Worm (Caenorhabditis elegans) whole organism, mixed stage, embryonic: Measurements from ENCODE around the gene srw-20.

Source experiments
- M03D4.4 ChIP-seq: sonication (generic microtip); optimal IDR thresholded peaks from 2 replicates; lab custom pipeline; 2017; ENCODE audit warnings: mild to moderate bottlenecking, missing genetic modification characterization, missing compliant biosample characterization
- bed-3 ChIP-seq: fragments of 200-800 bp; sonication (Bioruptor generic); optimal IDR thresholded peaks from 3 replicates; lab custom pipeline; 2018; ENCODE audit warnings: mild to moderate bottlenecking, missing genetic modification characterization, moderate library complexity, missing compliant biosample characterization
- blmp-1 ChIP-seq: fragments of 150-350 bp; optimal IDR thresholded peaks from 2 replicates; lab custom pipeline; 2014; ENCODE audit warnings: missing biosample characterization, missing genetic modification characterization
- ceh-39 ChIP-seq: fragments of 150-350 bp; optimal IDR thresholded peaks from 2 replicates; lab custom pipeline; 2014; ENCODE audit warnings: missing biosample characterization, missing genetic modification characterization
- ceh-43 ChIP-seq: fragments of 200-800 bp; sonication (Bioruptor generic); optimal IDR thresholded peaks from 2 replicates; lab custom pipeline; 2018; ENCODE audit warnings: mild to moderate bottlenecking, missing genetic modification characterization, moderate library complexity, missing compliant biosample characterization
- ces-1 ChIP-seq: fragments of 150-350 bp; optimal IDR thresholded peaks from 2 replicates; lab custom pipeline; 2014; ENCODE audit warnings: missing biosample characterization, missing genetic modification reagents, missing genetic modification characterization
- cnd-1 ChIP-seq: fragments of 200-800 bp; sonication (Bioruptor generic); optimal IDR thresholded peaks from 2 replicates; lab custom pipeline; 2018; ENCODE audit warnings: mild to moderate bottlenecking, missing genetic modification characterization, missing compliant biosample characterization
- drap-1 ChIP-seq: fragments of 200-800 bp; sonication (Bioruptor generic); optimal IDR thresholded peaks from 3 replicates; lab custom pipeline; 2018; ENCODE audit warnings: mild to moderate bottlenecking, missing genetic modification characterization, missing compliant biosample characterization
- elt-1 ChIP-seq: sonication (generic microtip); optimal IDR thresholded peaks from 2 replicates; lab custom pipeline; 2017; ENCODE audit warnings: missing genetic modification characterization, mild to moderate bottlenecking, missing compliant biosample characterization, antibody characterized with exemption, moderate library complexity, borderline replicate concordance; ENCODE audit not compliant: insufficient read depth
- elt-3 ChIP-seq: fragments of 150-350 bp; optimal IDR thresholded peaks from 2 replicates; lab custom pipeline; 2014; ENCODE audit warnings: missing biosample characterization, missing genetic modification characterization
- flh-1 ChIP-seq: fragments of 200-800 bp; sonication (Bioruptor generic); optimal IDR thresholded peaks from 2 replicates; lab custom pipeline; 2018; ENCODE audit warnings: mild to moderate bottlenecking, missing genetic modification characterization, moderate library complexity, missing compliant biosample characterization
- ham-2 ChIP-seq: fragments of 200-800 bp; sonication (Bioruptor generic); optimal IDR thresholded peaks from 2 replicates; lab custom pipeline; 2018; ENCODE audit warnings: mild to moderate bottlenecking, missing genetic modification characterization, missing compliant biosample characterization
- hlh-1 ChIP-seq: fragments of 150-350 bp; optimal IDR thresholded peaks from 2 replicates; lab custom pipeline; 2014; ENCODE audit warnings: missing biosample characterization, missing genetic modification reagents, missing genetic modification characterization
- lin-13 ChIP-seq: fragments of 150-350 bp; optimal IDR thresholded peaks from 2 replicates; lab custom pipeline; 2014; ENCODE audit warnings: missing biosample characterization, missing genetic modification characterization
- lin-32 ChIP-seq: fragments of 200-800 bp; sonication (Bioruptor generic); optimal IDR thresholded peaks from 2 replicates; lab custom pipeline; 2018; ENCODE audit warnings: mild to moderate bottlenecking, missing genetic modification characterization, missing compliant biosample characterization
- lsy-2 ChIP-seq: fragments of 150-350 bp; optimal IDR thresholded peaks from 2 replicates; lab custom pipeline; 2014; ENCODE audit warnings: missing biosample characterization, missing genetic modification characterization
- mep-1 ChIP-seq: fragments of 150-350 bp; optimal IDR thresholded peaks from 2 replicates; lab custom pipeline; 2017; ENCODE audit warnings: missing biosample characterization, missing genetic modification reagents, missing genetic modification characterization, inconsistent platforms
- mls-2 ChIP-seq: sonication (generic microtip); optimal IDR thresholded peaks from 2 replicates; lab custom pipeline; 2016; ENCODE audit warnings: mild to moderate bottlenecking, missing genetic modification characterization, moderate library complexity, missing compliant biosample characterization
- nhr-12 ChIP-seq: fragments of 150-350 bp; optimal IDR thresholded peaks from 2 replicates; lab custom pipeline; 2014; ENCODE audit warnings: missing biosample characterization, missing genetic modification characterization
- nhr-2 ChIP-seq: fragments of 150-350 bp; optimal IDR thresholded peaks from 2 replicates; lab custom pipeline; 2014; ENCODE audit warnings: missing biosample characterization, missing genetic modification characterization
- nhr-237 ChIP-seq: fragments of 150-350 bp; optimal IDR thresholded peaks from 2 replicates; lab custom pipeline; 2014; ENCODE audit warnings: missing biosample characterization, missing genetic modification characterization
- nhr-28 ChIP-seq: fragments of 150-350 bp; optimal IDR thresholded peaks from 2 replicates; lab custom pipeline; 2014; ENCODE audit warnings: missing biosample characterization, missing genetic modification characterization
- nhr-76 ChIP-seq: sonication (generic microtip); optimal IDR thresholded peaks from 2 replicates; lab custom pipeline; 2017; ENCODE audit warnings: missing biosample characterization, missing genetic modification characterization
- pha-4 ChIP-seq: fragments of 150-350 bp; optimal IDR thresholded peaks from 2 replicates; lab custom pipeline; 2018; ENCODE audit warnings: missing biosample characterization, missing genetic modification reagents, missing genetic modification characterization
- snpc-4 ChIP-seq: fragments of 150-350 bp; optimal IDR thresholded peaks from 2 replicates; lab custom pipeline; 2014; ENCODE audit warnings: missing biosample characterization, missing genetic modification characterization
- sptf-1 ChIP-seq: sonication (generic microtip); optimal IDR thresholded peaks from 2 replicates; lab custom pipeline; 2017; ENCODE audit warnings: mild to moderate bottlenecking, missing genetic modification characterization, moderate library complexity, missing compliant biosample characterization
- tbx-8 ChIP-seq: fragments of 200-800 bp; sonication (Bioruptor generic); optimal IDR thresholded peaks from 2 replicates; lab custom pipeline; 2018; ENCODE audit warnings: mild to moderate bottlenecking, missing genetic modification characterization, moderate library complexity, missing compliant biosample characterization
- unc-120 ChIP-seq: sonication (generic microtip); optimal IDR thresholded peaks from 2 replicates; lab custom pipeline; 2017; ENCODE audit warnings: missing genetic modification characterization, missing compliant biosample characterization; ENCODE audit not compliant: poor library complexity, severe bottlenecking
- unc-39 ChIP-seq: fragments of 150-350 bp; optimal IDR thresholded peaks from 2 replicates; lab custom pipeline; 2014; ENCODE audit warnings: missing biosample characterization, missing genetic modification characterization
- zip-8 ChIP-seq: fragments of 150-350 bp; optimal IDR thresholded peaks from 2 replicates; lab custom pipeline; 2014; ENCODE audit warnings: missing biosample characterization, missing genetic modification characterization
- ztf-11 ChIP-seq: fragments of 150-350 bp; optimal IDR thresholded peaks from 2 replicates; lab custom pipeline; 2014; ENCODE audit warnings: missing biosample characterization, missing genetic modification characterization

The srw-20 gene

DNA sequence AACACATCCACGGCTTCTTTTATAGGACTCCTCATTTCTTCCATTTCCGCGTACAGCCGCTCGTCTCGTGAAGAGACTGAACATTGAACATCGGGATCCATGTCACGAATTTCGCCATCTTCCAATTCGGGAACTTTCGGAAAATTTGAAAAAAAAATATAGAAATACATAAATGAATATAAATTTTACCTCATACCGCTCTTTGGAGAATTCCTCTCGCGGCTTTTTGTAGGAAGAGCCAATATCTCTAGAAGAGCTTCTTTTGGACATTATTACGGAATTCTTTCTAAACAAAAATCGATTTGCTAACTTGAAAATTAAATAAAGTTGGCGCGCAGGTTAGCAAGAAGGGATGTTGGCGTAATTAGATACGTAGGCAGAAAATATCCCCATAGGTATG lies 3.0 kb upstream of the srw-20 start, which contains the start of gene T05E12.9:
Gene T05E12.9 (minus strand): TSS at position 101 of the 400 bp plus-strand sequence.
- TF ChIP-seq ces-1, result no peak
- TF ChIP-seq elt-3 (tag; lab: Kevin White, UChicago), result no peak
- TF ChIP-seq drap-1 (GFP tag; lab: Kevin White, UChicago), result no peak
- no peak for TF ChIP-seq lsy-2 (tag; lab: Kevin White, UChicago)
- no peak for TF ChIP-seq bed-3
- TF ChIP-seq nhr-12 (tag; lab: Kevin White, UChicago), result no peak
- TF ChIP-seq zip-8 (tag; lab: Kevin White, UChicago), result no peak
- no peak for TF ChIP-seq ceh-39 (tag; lab: Kevin White, UChicago)
- TF ChIP-seq flh-1 (GFP tag; lab: Kevin White, UChicago), result no peak
- no peak for TF ChIP-seq tbx-8 (GFP tag; lab: Kevin White, UChicago)
- TF ChIP-seq ztf-11, result no peak

DNA sequence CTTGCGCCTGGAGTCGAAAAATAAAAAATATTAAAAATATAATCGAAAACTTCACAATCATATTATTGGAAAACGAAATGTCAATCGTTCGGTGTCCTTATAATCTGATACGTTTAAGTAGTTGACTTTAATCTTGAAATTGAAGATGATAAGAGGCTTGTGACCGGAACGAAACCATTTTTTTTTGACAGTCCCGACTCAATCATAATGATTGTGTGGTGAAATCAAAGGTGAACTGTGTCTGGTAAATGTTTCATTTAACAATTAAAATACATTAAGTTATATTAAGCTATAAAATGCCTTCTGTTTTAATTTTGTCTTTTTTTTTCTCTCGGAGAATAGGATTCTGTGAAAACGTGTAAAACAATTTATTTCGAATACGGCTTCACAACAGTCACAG lies 1.8 kb downstream of the srw-20 start, which contains the start of gene T05E12.3:
Gene T05E12.3 (minus strand): TSS at position 101 of the 400 bp plus-strand sequence.
- TF ChIP-seq blmp-1 (tag; lab: Kevin White, UChicago) (no peak), M03D4.4 (tag; lab: Kevin White, UChicago) (no peak), nhr-2 (no peak), tbx-8 (GFP tag; lab: Kevin White, UChicago) (no peak), nhr-76 (tag; lab: Kevin White, UChicago) (no peak), lsy-2 (tag; lab: Kevin White, UChicago) (no peak), pha-4 (tag; lab: Kevin White, UChicago) (no peak), mep-1 (tag; lab: Kevin White, UChicago) (no peak), drap-1 (GFP tag; lab: Kevin White, UChicago) (no peak), lin-32 (no peak), nhr-28 (no peak), elt-1 (no peak), unc-39 (tag; lab: Kevin White, UChicago) (no peak), zip-8 (tag; lab: Kevin White, UChicago) (no peak), hlh-1 (tag; lab: Kevin White, UChicago) (no peak), elt-3 (tag; lab: Kevin White, UChicago) (no peak), unc-120 (tag; lab: Kevin White, UChicago) (no peak), snpc-4 (no peak)

DNA sequence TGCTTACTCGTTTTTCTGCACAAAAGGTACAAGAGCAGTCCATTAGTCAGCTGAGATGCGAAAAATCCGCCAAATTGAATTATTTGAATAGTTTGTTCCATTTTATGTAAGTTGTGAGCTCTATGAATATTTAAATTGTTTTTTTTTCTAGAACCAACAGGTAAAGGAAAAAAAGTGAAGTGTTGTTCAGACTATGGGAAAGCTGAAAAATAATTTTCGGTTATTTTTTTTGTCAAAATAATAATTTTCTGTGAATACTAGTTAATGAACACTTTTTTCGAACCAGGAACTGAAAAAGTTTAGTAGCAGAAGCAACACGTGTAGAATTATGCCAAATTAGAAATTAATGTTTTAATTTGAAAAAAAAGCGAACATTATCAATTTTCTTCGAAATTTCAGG lies 3.8 kb downstream of the srw-20 start, which contains the start of gene str-125:
Gene str-125 (minus strand): TSS at position 101 of the 400 bp plus-strand sequence.
- TF ChIP-seq ceh-39 (tag; lab: Kevin White, UChicago) (no peak), nhr-237 (tag; lab: Kevin White, UChicago) (no peak), nhr-76 (tag; lab: Kevin White, UChicago) (no peak), M03D4.4 (tag; lab: Kevin White, UChicago) (no peak), tbx-8 (GFP tag; lab: Kevin White, UChicago) (no peak), nhr-12 (tag; lab: Kevin White, UChicago) (no peak), ham-2 (GFP tag; lab: Kevin White, UChicago) (no peak), elt-3 (tag; lab: Kevin White, UChicago) (no peak), lsy-2 (tag; lab: Kevin White, UChicago) (no peak), mls-2 (tag; lab: Kevin White, UChicago) (no peak), blmp-1 (tag; lab: Kevin White, UChicago) (no peak), flh-1 (GFP tag; lab: Kevin White, UChicago) (no peak), sptf-1 (tag; lab: Kevin White, UChicago) (no peak), nhr-2 (no peak)

DNA sequence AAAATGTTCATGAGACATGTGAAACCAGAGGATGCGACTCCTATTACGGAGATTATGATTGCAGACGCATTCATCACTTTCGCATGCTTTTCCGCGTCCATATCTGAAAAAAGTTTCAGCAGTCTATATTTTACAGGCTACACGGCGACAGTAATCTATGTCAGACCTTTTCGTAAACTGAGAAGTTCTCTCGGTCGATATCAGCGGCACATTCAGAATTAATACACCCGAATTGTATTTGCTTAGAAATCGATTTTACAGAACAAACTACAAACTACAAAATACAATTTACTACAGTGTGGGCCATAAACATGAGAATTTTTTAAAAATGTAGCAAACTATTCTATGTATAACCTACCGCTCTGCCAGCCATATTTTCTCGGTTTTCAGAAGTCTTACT lies 8.1 kb downstream of the srw-20 start, which contains the start of gene srbc-14:
Gene srbc-14 (minus strand): TSS at position 101 of the 400 bp plus-strand sequence.
- TF ChIP-seq lsy-2 (tag; lab: Kevin White, UChicago) (no peak), nhr-237 (tag; lab: Kevin White, UChicago) (no peak), pha-4 (tag; lab: Kevin White, UChicago) (no peak), ceh-39 (tag; lab: Kevin White, UChicago) (no peak), ceh-43 (no peak), cnd-1 (tag; lab: Kevin White, UChicago) (no peak), nhr-28 (no peak), lin-13 (tag; lab: Kevin White, UChicago) (no peak), drap-1 (GFP tag; lab: Kevin White, UChicago) (no peak), ces-1 (no peak), sptf-1 (tag; lab: Kevin White, UChicago) (no peak), zip-8 (tag; lab: Kevin White, UChicago) (no peak)
